Worm (Caenorhabditis elegans): ENCODE results near the gene W02F12.4.

DNA sequence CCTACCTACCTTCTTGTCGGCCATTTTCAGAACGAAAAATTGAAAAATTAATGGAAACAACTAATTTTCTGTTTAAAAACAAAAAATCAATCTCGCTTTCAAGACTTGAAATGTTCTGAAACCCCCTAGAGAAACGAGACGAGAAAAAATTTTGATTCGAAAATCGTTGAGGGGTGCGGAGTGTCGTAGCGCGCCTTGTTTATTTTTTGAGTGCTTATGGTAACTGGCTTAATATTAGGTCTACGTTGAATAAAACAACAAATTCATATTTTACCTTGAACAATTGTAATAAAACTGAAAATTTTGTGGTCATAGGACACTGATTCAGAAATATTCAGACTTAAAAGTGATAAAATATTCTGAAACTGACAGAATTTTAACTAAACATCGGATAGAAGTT lies 3.7 kb upstream of the W02F12.4 start, which contains the start of gene sna-1:
- TF ChIP-seq ama-1 (optimal IDR thresholded peaks at IDR 0.05) (no peak), B0310.2 (tag; optimal IDR thresholded peaks at IDR 0.05) (no peak), tra-4 (tag; optimal IDR thresholded peaks at IDR 0.05) (no peak), aly-1 (tag; optimal IDR thresholded peaks at IDR 0.05) (no peak), tbx-37 (GFP tag; conservative IDR thresholded peaks at IDR 0.05) (no peak), hmg-4 (GFP tag; optimal IDR thresholded peaks at IDR 0.05) (no peak), hmbx-1 (tag; optimal IDR thresholded peaks at IDR 0.05) (no peak), ceh-36 (tag; optimal IDR thresholded peaks at IDR 0.05) (no peak), F13C5.2 (tag; optimal IDR thresholded peaks at IDR 0.05) (no peak), ceh-13 (GFP tag; optimal IDR thresholded peaks at IDR 0.05) (no peak), sea-1 (GFP tag; conservative IDR thresholded peaks at IDR 0.05) (no peak), scrt-1 (GFP tag; IDR thresholded peaks at IDR 0.05) (no peak), flt-1 (GFP tag; IDR thresholded peaks at IDR 0.05) (no peak), hnd-1 (tag; optimal IDR thresholded peaks at IDR 0.05) (no peak)
